Worm (Caenorhabditis elegans): Measurements from ENCODE around the gene F23A7.5.

- TF ChIP-seq pha-4 (GFP tag; IDR thresholded peaks at IDR 0.05) (peak; percentile 47; the same call in 1 of the 2 replicates), pha-4 (tag; optimal IDR thresholded peaks at IDR 0.05) (no peak), snpc-1.2 (GFP tag; IDR thresholded peaks at IDR 0.05) (peak; percentile 49; the same call in 1 of the 2 replicates), snpc-4 (tag; optimal IDR thresholded peaks at IDR 0.05) (no peak), nhr-237 (tag; optimal IDR thresholded peaks at IDR 0.05) (no peak), unc-130 (GFP tag; optimal IDR thresholded peaks at IDR 0.05) (no peak), unc-62 (GFP tag; optimal IDR thresholded peaks at IDR 0.05 in 1 of 2) (no peak), unc-62 (tag; optimal IDR thresholded peaks at IDR 0.05) (no peak), lin-39 (tag; optimal IDR thresholded peaks at IDR 0.05) (no peak), egl-27 (tag; optimal IDR thresholded peaks at IDR 0.05) (no peak), nhr-48 (tag; optimal IDR thresholded peaks at IDR 0.05) (no peak), unc-39 (tag; optimal IDR thresholded peaks at IDR 0.05) (no peak), aly-2 (tag; optimal IDR thresholded peaks at IDR 0.05) (no peak), lin-15B (tag; optimal IDR thresholded peaks at IDR 0.05) (no peak), hlh-11 (tag; optimal IDR thresholded peaks at IDR 0.05) (no peak), nhr-11 (tag; optimal IDR thresholded peaks at IDR 0.05) (no peak)
Observed at ce11 chrX:16208123-16208522, 20.6 kb upstream of the F23A7.5 start.
